Fruit fly (Drosophila melanogaster): ENCODE measurements around the gene MED19.
"Not testable (repeated sequence)": the region's sequence is repeated elsewhere in the genome, so short reads cannot be mapped to it uniquely, and the experiment has no call there.

Gene MED19

DNA sequence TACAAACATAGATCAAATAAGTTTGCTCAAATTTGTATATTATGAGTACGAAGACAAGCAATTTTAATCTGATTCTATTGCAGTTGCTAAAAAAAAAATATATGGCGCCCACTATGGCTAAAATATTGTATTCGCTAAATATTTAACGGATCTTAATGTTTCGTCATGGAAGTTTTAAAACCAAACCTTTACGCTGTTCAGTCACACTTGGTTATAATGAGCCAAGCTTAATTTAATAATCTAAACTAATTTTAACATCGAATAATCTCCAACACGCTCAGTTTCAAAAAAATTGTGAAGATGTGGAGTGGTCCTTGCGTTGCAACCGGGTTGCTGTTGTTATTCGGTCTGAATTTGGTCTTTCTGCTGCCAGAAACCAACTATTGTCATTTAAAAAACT is 11.9 kb upstream of the MED19 start, which contains the start of gene CG34002:
Gene CG34002 (plus strand): TSS at position 301 of the 400 bp plus-strand sequence.
- not testable (repeated sequence) for TF ChIP-seq CG33017 (tag; optimal IDR thresholded peaks at IDR 0.05); ovo (GFP tag; optimal IDR thresholded peaks at IDR 0.05); CG12768 (GFP tag; optimal IDR thresholded peaks at IDR 0.05)

- TF ChIP-seq pad (GFP tag; optimal IDR thresholded peaks at IDR 0.05) (peak; percentile 73), Crg-1 (GFP tag; optimal IDR thresholded peaks at IDR 0.05) (peak; percentile 32), CG11617 (GFP tag; optimal IDR thresholded peaks at IDR 0.05) (peak; percentile 92), kay (GFP tag; ENCODE audit: borderline replicate concordance) (no peak), bab1 (GFP tag; optimal IDR thresholded peaks at IDR 0.05) (peak; percentile 77), CG14711 (tag; optimal IDR thresholded peaks at IDR 0.05) (peak; percentile 95), CG33017 (tag; optimal IDR thresholded peaks at IDR 0.05) (peak; percentile 80), CG12768 (GFP tag; optimal IDR thresholded peaks at IDR 0.05) (peak; percentile 74), CG5204 (GFP tag; optimal IDR thresholded peaks at IDR 0.05) (peak; percentile 54), cnc (optimal IDR thresholded peaks at IDR 0.05) (no peak), Clk (GFP tag; optimal IDR thresholded peaks at IDR 0.05) (peak; percentile 7), CG7101 (tag; optimal IDR thresholded peaks at IDR 0.05) (peak; percentile 82), Hr96 (GFP tag; optimal IDR thresholded peaks at IDR 0.05) (peak; percentile 56), Mnt (GFP tag; optimal IDR thresholded peaks at IDR 0.05) (peak; percentile 57), CG7045 (GFP tag; optimal IDR thresholded peaks at IDR 0.05) (peak; percentile 81), cic (GFP tag; optimal IDR thresholded peaks at IDR 0.05) (no peak), tj (GFP tag; optimal IDR thresholded peaks at IDR 0.05) (peak; percentile 64), ovo (GFP tag; optimal IDR thresholded peaks at IDR 0.05) (peak; percentile 16), CG1620 (GFP tag; optimal IDR thresholded peaks at IDR 0.05) (peak; percentile 3), toe (GFP tag; optimal IDR thresholded peaks at IDR 0.05) (peak; percentile 61)
Observed at dm6 chr3L:17856655-17857479, 10.6 kb upstream of the MED19 start, which contains the start of gene CG5535. Gene CG5535 (minus strand): TSS chr3L:17856794.

DNA sequence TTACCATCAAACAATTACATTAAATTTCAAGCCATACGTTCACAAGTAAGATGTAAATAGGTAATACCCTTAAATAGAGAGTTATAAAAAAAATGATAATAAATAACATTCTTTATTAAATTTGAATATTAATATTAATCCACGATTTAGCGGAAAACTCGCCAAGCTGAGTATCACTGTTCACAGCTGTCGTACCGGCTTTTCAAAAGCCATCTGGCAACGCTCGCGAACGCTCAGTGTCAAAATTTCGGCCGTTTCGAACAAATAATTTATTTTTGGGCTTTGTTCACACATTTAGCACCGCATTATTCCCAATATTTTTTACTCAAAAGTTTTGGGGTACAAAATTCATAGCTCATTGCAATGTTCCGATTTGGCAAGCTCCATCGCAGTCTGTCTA is 3.2 kb upstream of the MED19 start, which contains the start of gene TrpRS-m:
Gene TrpRS-m (plus strand): TSS at position 211 of the 400 bp plus-strand sequence.
- TF ChIP-seq bab1 (GFP tag; optimal IDR thresholded peaks at IDR 0.05) (peak; percentile 35), CG11617 (GFP tag; optimal IDR thresholded peaks at IDR 0.05) (no peak), tj (GFP tag; optimal IDR thresholded peaks at IDR 0.05) (no peak), Crg-1 (GFP tag; optimal IDR thresholded peaks at IDR 0.05) (no peak), CG33017 (tag; optimal IDR thresholded peaks at IDR 0.05) (no peak), cic (GFP tag; optimal IDR thresholded peaks at IDR 0.05) (no peak)

DNA sequence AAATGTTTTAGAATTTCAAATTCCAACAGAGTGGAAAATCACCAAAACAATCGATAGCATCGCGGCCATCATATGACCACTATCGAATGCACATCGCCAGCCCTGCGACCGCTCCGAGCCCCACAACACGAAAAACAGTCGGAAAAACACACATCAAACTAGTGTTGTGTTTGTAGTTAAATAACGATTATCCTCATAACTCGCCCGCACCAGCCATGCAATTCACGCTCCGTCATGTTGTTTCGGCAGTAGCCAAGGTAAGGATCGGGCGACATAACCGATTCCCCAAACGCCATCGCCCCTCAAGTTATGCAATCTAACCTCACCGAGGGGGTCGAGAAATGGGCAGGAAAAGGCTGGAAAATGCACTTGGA is 668 bp upstream of the MED19 start:
- peak; percentile 27 for TF ChIP-seq bab1 (GFP tag; optimal IDR thresholded peaks at IDR 0.05)
- TF ChIP-seq tj (GFP tag; optimal IDR thresholded peaks at IDR 0.05) = no peak
- peak; percentile 2 for TF ChIP-seq Mnt (GFP tag; optimal IDR thresholded peaks at IDR 0.05)
- peak; percentile 57 for TF ChIP-seq Hr96 (GFP tag; optimal IDR thresholded peaks at IDR 0.05)
- TF ChIP-seq Clk (GFP tag; optimal IDR thresholded peaks at IDR 0.05) = no peak
- TF ChIP-seq CG7045 (GFP tag; optimal IDR thresholded peaks at IDR 0.05) = peak; percentile 20
- TF ChIP-seq ovo (GFP tag; optimal IDR thresholded peaks at IDR 0.05) = no peak
- no peak for TF ChIP-seq CG12768 (GFP tag; optimal IDR thresholded peaks at IDR 0.05)
- peak; percentile 55 for TF ChIP-seq toe (GFP tag; optimal IDR thresholded peaks at IDR 0.05)
- no peak for TF ChIP-seq cnc (optimal IDR thresholded peaks at IDR 0.05)
- peak; percentile 13 for TF ChIP-seq CG11617 (GFP tag; optimal IDR thresholded peaks at IDR 0.05)
- no peak for TF ChIP-seq kay (GFP tag; ENCODE audit: borderline replicate concordance)
- TF ChIP-seq CG5204 (GFP tag; optimal IDR thresholded peaks at IDR 0.05) = no peak

DNA sequence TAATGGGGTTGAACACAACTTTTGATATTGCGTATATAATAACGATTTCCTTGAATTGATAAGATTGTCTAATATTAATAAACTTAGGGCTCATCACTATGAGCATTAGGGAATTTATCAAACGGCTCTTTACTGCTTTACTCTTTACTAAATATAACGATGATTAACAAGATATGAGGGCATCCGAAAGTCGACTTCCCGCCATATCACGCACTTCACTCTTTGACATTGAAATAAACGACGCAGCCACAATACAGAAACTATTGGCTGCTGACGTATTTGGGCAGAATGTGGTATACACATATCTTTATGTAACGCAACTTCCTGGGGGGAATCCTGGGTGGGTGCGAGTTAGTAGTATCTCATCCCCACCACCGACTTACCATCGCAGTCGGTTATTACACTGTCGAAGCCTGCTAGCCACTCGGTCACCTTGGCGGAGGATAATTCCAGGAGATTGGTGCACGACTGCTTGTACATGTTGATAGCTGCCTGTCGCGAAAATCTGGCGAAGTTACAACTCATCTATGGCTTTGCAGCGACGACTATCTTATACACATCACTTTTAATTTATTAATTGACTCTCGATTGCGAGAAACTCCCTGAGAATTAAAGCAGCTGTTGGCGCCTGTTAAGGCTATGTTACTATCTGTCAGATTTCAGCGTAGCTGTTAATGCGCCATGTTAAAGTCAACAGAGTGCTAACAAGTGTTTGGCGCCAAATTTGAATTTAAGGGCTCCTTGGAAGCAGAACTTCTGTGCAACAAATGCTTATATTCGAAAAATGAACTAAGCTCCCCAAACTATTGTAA is 3.2 kb downstream of the MED19 start, which contains the start of gene CG5567:
Gene CG5567 (minus strand): TSS at position 653 of the 812 bp plus-strand sequence.
- TF ChIP-seq CG12768 (GFP tag; optimal IDR thresholded peaks at IDR 0.05) = peak; percentile 10
- TF ChIP-seq Clk (GFP tag; optimal IDR thresholded peaks at IDR 0.05) = no peak

DNA sequence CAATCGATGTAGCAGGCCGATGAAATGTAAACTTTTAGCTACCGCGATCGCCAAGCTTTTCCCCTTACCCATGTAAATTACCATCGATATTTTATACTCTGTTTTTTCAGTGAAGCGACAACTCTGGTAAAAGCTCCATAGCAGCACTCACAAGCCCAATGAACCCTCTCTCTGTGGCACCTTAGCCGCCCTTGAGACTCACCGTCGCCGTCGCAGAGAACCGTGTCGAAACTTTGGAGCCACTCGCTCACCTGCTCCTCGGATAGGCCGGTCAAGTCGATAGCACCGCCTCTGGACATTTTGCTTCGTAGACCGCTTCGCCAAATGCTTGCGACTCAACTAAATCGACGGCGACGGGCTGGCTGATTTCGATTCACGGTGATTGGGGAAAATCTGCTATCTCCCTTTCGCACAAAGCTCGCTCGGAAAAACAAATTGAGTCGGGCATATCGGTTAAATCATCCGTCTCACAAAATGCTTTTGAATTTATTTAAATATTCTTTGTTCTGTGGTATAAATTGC is 5.2 kb downstream of the MED19 start, which contains the start of gene CG5577:
Gene CG5577 (minus strand): TSS at position 343 of the 522 bp plus-strand sequence.
- TF ChIP-seq CG7101 (tag; optimal IDR thresholded peaks at IDR 0.05) (peak; percentile 60), cnc (optimal IDR thresholded peaks at IDR 0.05) (peak in 1 of 2 experiments; percentile 75), Mnt (GFP tag; optimal IDR thresholded peaks at IDR 0.05) (peak; percentile 44), toe (GFP tag; optimal IDR thresholded peaks at IDR 0.05) (peak; percentile 64), CG33017 (tag; optimal IDR thresholded peaks at IDR 0.05) (peak; percentile 57), tj (GFP tag; optimal IDR thresholded peaks at IDR 0.05) (peak; percentile 52), kay (GFP tag; ENCODE audit: borderline replicate concordance) (no peak), Crg-1 (GFP tag; optimal IDR thresholded peaks at IDR 0.05) (no peak), CG12768 (GFP tag; optimal IDR thresholded peaks at IDR 0.05) (peak; percentile 83), cic (GFP tag; optimal IDR thresholded peaks at IDR 0.05) (peak; percentile 78), CG5204 (GFP tag; optimal IDR thresholded peaks at IDR 0.05) (no peak), pad (GFP tag; optimal IDR thresholded peaks at IDR 0.05) (peak; percentile 98), CG11617 (GFP tag; optimal IDR thresholded peaks at IDR 0.05) (peak; percentile 58), bab1 (GFP tag; optimal IDR thresholded peaks at IDR 0.05) (peak; percentile 69), CG7045 (GFP tag; optimal IDR thresholded peaks at IDR 0.05) (peak; percentile 24), ovo (GFP tag; optimal IDR thresholded peaks at IDR 0.05) (no peak), Clk (GFP tag; optimal IDR thresholded peaks at IDR 0.05) (peak; percentile 31), CG14711 (tag; optimal IDR thresholded peaks at IDR 0.05) (peak; percentile 95), CG1620 (GFP tag; optimal IDR thresholded peaks at IDR 0.05) (no peak), Hr96 (GFP tag; optimal IDR thresholded peaks at IDR 0.05) (peak; percentile 67)
